Fruit fly (Drosophila melanogaster): ENCODE results near the gene CG14712.
A peak's percentile ranks its signal among the peaks of the same experiment; 100 is the strongest.

The CG14712 gene

DNA sequence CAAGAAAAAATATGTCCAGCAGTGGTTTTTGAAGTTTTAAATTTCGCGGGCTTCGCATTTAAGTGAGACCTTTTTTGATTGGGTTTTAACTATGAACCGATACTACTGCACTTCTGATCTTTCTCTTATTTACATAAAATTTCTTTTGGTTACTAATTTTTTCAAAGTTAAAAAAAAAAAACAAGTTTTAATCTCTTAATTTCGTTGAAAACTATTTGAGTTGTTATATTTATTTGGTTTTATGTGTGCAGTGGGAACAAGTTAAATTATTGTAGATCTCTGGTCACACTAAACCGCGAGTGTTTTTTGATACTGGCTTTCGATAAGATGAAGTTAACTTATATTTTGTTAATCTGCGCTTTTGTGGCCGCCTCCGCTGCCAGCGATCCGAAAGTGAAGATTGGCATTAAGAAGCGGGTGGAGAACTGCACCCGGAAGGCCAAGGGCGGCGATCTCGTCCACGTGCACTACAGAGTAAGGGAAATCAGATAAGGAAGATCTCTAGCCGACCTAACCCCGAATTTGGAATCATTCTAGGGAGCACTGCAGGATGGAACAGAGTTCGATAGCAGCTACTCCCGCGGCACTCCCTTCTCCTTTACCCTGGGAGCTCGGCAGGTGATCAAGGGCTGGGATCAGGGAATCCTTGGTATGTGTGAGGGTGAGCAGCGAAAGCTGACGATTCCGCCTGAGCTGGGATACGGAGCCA is 45.5 kb downstream of the CG14712 start, which contains the start of gene CG14715 (continued):
- peak; percentile 35 for TF ChIP-seq CG8944 (GFP tag; optimal IDR thresholded peaks at IDR 0.05)
- no peak for TF ChIP-seq Trl (optimal IDR thresholded peaks at IDR 0.05)
- TF ChIP-seq Trl (GFP tag; optimal IDR thresholded peaks at IDR 0.05) = no peak
- peak in 1 of 2 experiments; percentile 20 for TF ChIP-seq bsh (GFP tag; optimal IDR thresholded peaks at IDR 0.05)
- peak; percentile 72 for TF ChIP-seq CG30403 (GFP tag; optimal IDR thresholded peaks at IDR 0.05)
- TF ChIP-seq prd (optimal IDR thresholded peaks at IDR 0.05) = no peak
- TF ChIP-seq prd (GFP tag; IDR thresholded peaks at IDR 0.05) = peak; percentile 71
- peak; percentile 69 for TF ChIP-seq BEAF-32 (GFP tag; optimal IDR thresholded peaks at IDR 0.05)
- no peak for TF ChIP-seq Neu2 (GFP tag; optimal IDR thresholded peaks at IDR 0.05; ENCODE audit: borderline replicate concordance)
- no peak for TF ChIP-seq vfl (GFP tag; optimal IDR thresholded peaks at IDR 0.05)
- TF ChIP-seq tup (GFP tag; optimal IDR thresholded peaks at IDR 0.05) = no peak
- no peak for TF ChIP-seq corto (GFP tag; optimal IDR thresholded peaks at IDR 0.05)
- TF ChIP-seq CG18262 (tag; optimal IDR thresholded peaks at IDR 0.05) = peak; percentile 31
- TF ChIP-seq Lim3 (GFP tag; IDR thresholded peaks at IDR 0.05) = no peak
- TF ChIP-seq ato (GFP tag; IDR thresholded peaks at IDR 0.05; ENCODE audit: partially characterized antibody) = no peak
- TF ChIP-seq CkIIα-i1 (GFP tag; IDR thresholded peaks at IDR 0.05) = no peak
- peak; percentile 3 for TF ChIP-seq Fer3 (tag; optimal IDR thresholded peaks at IDR 0.05)
- no peak for TF ChIP-seq MTF-1 (GFP tag; optimal IDR thresholded peaks at IDR 0.05; ENCODE audit: borderline replicate concordance)
- TF ChIP-seq Vsx1 (GFP tag; optimal IDR thresholded peaks at IDR 0.05) = no peak
- no peak for TF ChIP-seq CG4282 (GFP tag; optimal IDR thresholded peaks at IDR 0.05)
- peak; percentile 63 for TF ChIP-seq Sry-δ (GFP tag; optimal IDR thresholded peaks at IDR 0.05)
- peak; percentile 4 for TF ChIP-seq Elba2 (GFP tag; optimal IDR thresholded peaks at IDR 0.05)
- TF ChIP-seq Ets65A (GFP tag) = peak; percentile 85
- no peak for TF ChIP-seq ash1 (GFP tag; optimal IDR thresholded peaks at IDR 0.05)
- TF ChIP-seq slou (GFP tag; optimal IDR thresholded peaks at IDR 0.05) = no peak
- no peak for TF ChIP-seq Atf-2 (GFP tag; optimal IDR thresholded peaks at IDR 0.05)
- TF ChIP-seq caup (GFP tag; optimal IDR thresholded peaks at IDR 0.05; ENCODE audit: severe bottlenecking) = no peak
- peak; percentile 48 for TF ChIP-seq CG7839 (tag; optimal IDR thresholded peaks at IDR 0.05)
- no peak for TF ChIP-seq CG9215 (GFP tag; IDR thresholded peaks at IDR 0.05)
- peak; percentile 19 for TF ChIP-seq sug (tag; optimal IDR thresholded peaks at IDR 0.05)
- no peak for TF ChIP-seq Hr39 (optimal IDR thresholded peaks at IDR 0.05)
- TF ChIP-seq CG16779 (GFP tag; IDR thresholded peaks at IDR 0.05) = no peak
- no peak for TF ChIP-seq CG12299 (tag; optimal IDR thresholded peaks at IDR 0.05)
- TF ChIP-seq CG10366 (GFP tag; IDR thresholded peaks at IDR 0.05) = no peak
- peak; percentile 18 for TF ChIP-seq zen (tag; optimal IDR thresholded peaks at IDR 0.05)
- TF ChIP-seq CG13775 (GFP tag; optimal IDR thresholded peaks at IDR 0.05) = peak; percentile 45
- peak; percentile 13 for TF ChIP-seq CG3163 (GFP tag; optimal IDR thresholded peaks at IDR 0.05)
- TF ChIP-seq ERR (GFP tag; optimal IDR thresholded peaks at IDR 0.05) = no peak
- TF ChIP-seq unc-4 (GFP tag; IDR thresholded peaks at IDR 0.05; ENCODE audit: partially characterized antibody) = peak; percentile 51; the same call in 1 of the 2 replicates
- TF ChIP-seq pum (GFP tag; optimal IDR thresholded peaks at IDR 0.05) = peak; percentile 37
- TF ChIP-seq Six4 (GFP tag; optimal IDR thresholded peaks at IDR 0.05) = no peak
- peak; percentile 77 for TF ChIP-seq CG18476 (GFP tag; optimal IDR thresholded peaks at IDR 0.05)
- TF ChIP-seq CG15514 (GFP tag; optimal IDR thresholded peaks at IDR 0.05) = peak; percentile 86
- TF ChIP-seq phol (tag; optimal IDR thresholded peaks at IDR 0.05) = peak; percentile 71
- TF ChIP-seq CG10147 (GFP tag; optimal IDR thresholded peaks at IDR 0.05) = no peak
- TF ChIP-seq CG9437 (GFP tag; optimal IDR thresholded peaks at IDR 0.05) = no peak
- TF ChIP-seq CG13287 (GFP tag; IDR thresholded peaks at IDR 0.05; ENCODE audit: partially characterized antibody) = peak; percentile 72
- TF ChIP-seq dysf (GFP tag; IDR thresholded peaks at IDR 0.05) = peak; percentile 48; the same call in 2 of the 3 replicates
- peak; percentile 67 for TF ChIP-seq CG2120 (GFP tag; optimal IDR thresholded peaks at IDR 0.05)
- no peak for TF ChIP-seq CG9876 (GFP tag; optimal IDR thresholded peaks at IDR 0.05)

Measured in whole organism, embryonic.